Worm (Caenorhabditis elegans) whole organism, midembryonic: Measurements from ENCODE around the gene C17F4.7.

Source experiments
- flt-1 ChIP-seq: fragments of 200-800 bp; sonication (Bioruptor generic); IDR thresholded peaks from 2 replicates; pipeline ENCODE4 v1.3.6; 2022; ENCODE audit warnings: missing genetic modification characterization, missing compliant biosample characterization
- klf-2 ChIP-seq: fragments of 200-800 bp; sonication (Bioruptor generic); conservative IDR thresholded peaks from 2 replicates; pipeline ENCODE4 v1.3.6; 2022; ENCODE audit warnings: missing genetic modification reagents, missing genetic modification characterization, missing compliant biosample characterization
- med-1 ChIP-seq: sonication (generic microtip); optimal IDR thresholded peaks from 2 replicates; lab custom pipeline; 2017; ENCODE audit warnings: missing genetic modification characterization, mild to moderate bottlenecking, missing compliant biosample characterization, antibody characterized with exemption, missing genetic modification reagents; ENCODE audit not compliant: insufficient read depth
- ztf-23 ChIP-seq: fragments of 200-800 bp; sonication (Bioruptor generic); IDR thresholded peaks from 2 replicates; pipeline ENCODE4 v1.3.6; 2022; ENCODE audit warnings: missing genetic modification reagents, missing genetic modification characterization, missing compliant biosample characterization

ce11 chrII:3287073-3287472, 41.3 kb upstream of the C17F4.7 start, which contains the start of gene sri-63:
- TF ChIP-seq ztf-23 (GFP tag; lab: Robert Waterston, UW) (no peak), med-1 (no peak), flt-1 (no peak), klf-2 (GFP tag; lab: Robert Waterston, UW) (no peak)
